Fruit fly (Drosophila melanogaster) whole organism, embryonic: ENCODE results near the gene Muc68Ca.

ENCODE experiments used
- B-H2 ChIP-seq: fragments of 200-800 bp; sonication (Bioruptor generic); optimal IDR thresholded peaks from 2 replicates; lab custom pipeline; 2018; ENCODE audit warnings: missing biosample characterization, mild to moderate bottlenecking, missing genetic modification characterization
- CG10321 ChIP-seq: fragments of 200-800 bp; sonication (Bioruptor generic); IDR thresholded peaks from 2 replicates; pipeline ENCODE4 v1.3.6; 2022; ENCODE audit warnings: missing biosample characterization, missing genetic modification characterization
- CG11398 ChIP-seq: fragments of 200-800 bp; sonication (Bioruptor generic); optimal IDR thresholded peaks from 2 replicates; lab custom pipeline; 2016; ENCODE audit warnings: missing biosample characterization, missing genetic modification characterization
- CG11560 ChIP-seq: fragments of 200-800 bp; sonication (Bioruptor generic); IDR thresholded peaks from 3 replicates; pipeline ENCODE4 v1.3.6; 2022; ENCODE audit warnings: missing biosample characterization, missing genetic modification characterization
- CG13296 ChIP-seq: fragments of 200-800 bp; sonication (Bioruptor generic); optimal IDR thresholded peaks from 3 replicates; lab custom pipeline; 2018; ENCODE audit warnings: missing biosample characterization, mild to moderate bottlenecking, missing genetic modification characterization
- CG15011 ChIP-seq: fragments of 200-800 bp; sonication (Bioruptor generic); optimal IDR thresholded peaks from 3 replicates; lab custom pipeline; 2018; ENCODE audit warnings: missing biosample characterization, mild to moderate bottlenecking, missing genetic modification characterization
- CG17328 ChIP-seq: fragments of 200-800 bp; sonication (Bioruptor generic); IDR thresholded peaks from 2 replicates; pipeline ENCODE4 v1.3.6; 2022; ENCODE audit warnings: missing biosample characterization, missing genetic modification characterization
- CG1792 ChIP-seq: fragments of 200-800 bp; sonication (Bioruptor generic); optimal IDR thresholded peaks from 2 replicates; lab custom pipeline; 2016; ENCODE audit warnings: missing biosample characterization, missing genetic modification characterization
- CG2116 ChIP-seq: fragments of 200-800 bp; sonication (Bioruptor generic); optimal IDR thresholded peaks from 3 replicates; lab custom pipeline; 2018; ENCODE audit warnings: missing biosample characterization, mild to moderate bottlenecking, missing genetic modification characterization
- CG2129 ChIP-seq: fragments of 200-800 bp; sonication (Bioruptor generic); IDR thresholded peaks from 2 replicates; pipeline ENCODE4 v1.3.6; 2022; ENCODE audit warnings: missing biosample characterization, missing genetic modification characterization; ENCODE audit not compliant: partially characterized antibody
- CG2202 ChIP-seq: fragments of 200-800 bp; sonication (Bioruptor generic); optimal IDR thresholded peaks from 2 replicates; lab custom pipeline; 2018; ENCODE audit warnings: missing biosample characterization, mild to moderate bottlenecking, missing genetic modification characterization
- CG30020 ChIP-seq: fragments of 200-800 bp; optimal IDR thresholded peaks from 2 replicates; lab custom pipeline; 2019; ENCODE audit warnings: missing biosample characterization, mild to moderate bottlenecking, missing genetic modification characterization, moderate library complexity
- CG33213 ChIP-seq: fragments of 200-800 bp; sonication (Bioruptor generic); optimal IDR thresholded peaks from 3 replicates; lab custom pipeline; 2016; ENCODE audit warnings: missing biosample characterization, missing genetic modification characterization
- CG34422 ChIP-seq: fragments of 200-800 bp; sonication (Bioruptor generic); IDR thresholded peaks from 3 replicates; pipeline ENCODE4 v1.3.6; 2022; ENCODE audit warnings: missing biosample characterization, missing genetic modification characterization
- CG3847 ChIP-seq: fragments of 200-800 bp; sonication (Bioruptor generic); IDR thresholded peaks from 2 replicates; pipeline ENCODE4 v1.3.6; 2022; ENCODE audit warnings: missing biosample characterization, missing genetic modification characterization
- CG42726 ChIP-seq: fragments of 200-800 bp; sonication (Bioruptor generic); IDR thresholded peaks from 2 replicates; pipeline ENCODE4 v1.3.6; 2022; ENCODE audit warnings: missing biosample characterization, missing genetic modification characterization; ENCODE audit not compliant: partially characterized antibody
- CG4328 ChIP-seq: fragments of 200-800 bp; sonication (Bioruptor generic); optimal IDR thresholded peaks from 3 replicates; lab custom pipeline; 2017; ENCODE audit warnings: missing biosample characterization, missing genetic modification reagents, missing genetic modification characterization
- CG4424 ChIP-seq: fragments of 200-800 bp; sonication (Bioruptor generic); optimal IDR thresholded peaks from 3 replicates; lab custom pipeline; 2016; ENCODE audit warnings: missing biosample characterization, missing genetic modification characterization
- CG6254 ChIP-seq: fragments of 200-800 bp; sonication (Bioruptor generic); optimal IDR thresholded peaks from 3 replicates; lab custom pipeline; 2017; ENCODE audit warnings: mild to moderate bottlenecking, missing biosample characterization, missing genetic modification reagents, missing genetic modification characterization
- CG6813 ChIP-seq: fragments of 200-800 bp; sonication (Bioruptor generic); optimal IDR thresholded peaks from 2 replicates; lab custom pipeline; 2017; ENCODE audit warnings: missing biosample characterization, missing genetic modification characterization, mild to moderate bottlenecking, moderate library complexity, missing genetic modification reagents
- CTCF ChIP-seq: fragments of 200-800 bp; sonication (Bioruptor generic); optimal IDR thresholded peaks from 2 replicates; lab custom pipeline; 2017; ENCODE audit warnings: missing biosample characterization, mild to moderate bottlenecking, missing genetic modification characterization, moderate library complexity
- CkIIα-i1 ChIP-seq: fragments of 200-800 bp; sonication (Bioruptor generic); IDR thresholded peaks from 2 replicates; pipeline ENCODE4 v1.3.6; 2022; ENCODE audit warnings: missing biosample characterization, missing genetic modification characterization
- ERR ChIP-seq: fragments of 200-800 bp; sonication (Bioruptor generic); optimal IDR thresholded peaks from 2 replicates; lab custom pipeline; 2016; ENCODE audit warnings: missing biosample characterization, missing genetic modification characterization
- H2.0 ChIP-seq: fragments of 200-800 bp; sonication (Bioruptor generic); IDR thresholded peaks from 2 replicates; pipeline ENCODE4 v1.3.6; 2022; ENCODE audit warnings: missing biosample characterization, missing genetic modification characterization
- HmgZ ChIP-seq: fragments of 200-800 bp; sonication (Bioruptor generic); optimal IDR thresholded peaks from 2 replicates; lab custom pipeline; 2018; ENCODE audit warnings: missing biosample characterization, mild to moderate bottlenecking, missing genetic modification characterization
- Hmr ChIP-seq: fragments of 200-800 bp; sonication (Bioruptor generic); optimal IDR thresholded peaks from 3 replicates; lab custom pipeline; 2017; ENCODE audit warnings: mild to moderate bottlenecking, missing biosample characterization, missing genetic modification reagents, missing genetic modification characterization
- Lim3 ChIP-seq: fragments of 200-800 bp; sonication (Bioruptor generic); IDR thresholded peaks from 2 replicates; pipeline ENCODE4 v1.3.6; 2022; ENCODE audit warnings: missing biosample characterization, missing genetic modification characterization
- NFAT ChIP-seq: fragments of 200-800 bp; sonication (Bioruptor generic); IDR thresholded peaks from 2 replicates; pipeline ENCODE4 v1.3.6; 2022; ENCODE audit warnings: missing biosample characterization, missing genetic modification characterization
- Nf-YC ChIP-seq: fragments of 200-800 bp; optimal IDR thresholded peaks from 3 replicates; lab custom pipeline; 2019; ENCODE audit warnings: missing biosample characterization, mild to moderate bottlenecking, missing genetic modification characterization, moderate library complexity
- Oaz ChIP-seq: fragments of 200-800 bp; sonication (Bioruptor generic); IDR thresholded peaks from 2 replicates; pipeline ENCODE4 v1.3.6; 2022; ENCODE audit warnings: missing biosample characterization, missing genetic modification characterization
- Rfx ChIP-seq: fragments of 200-800 bp; sonication (Bioruptor generic); IDR thresholded peaks from 2 replicates; pipeline ENCODE4 v1.3.6; 2022; ENCODE audit warnings: missing biosample characterization, missing genetic modification characterization
- Sox102F ChIP-seq: fragments of 200-800 bp; sonication (Bioruptor generic); optimal IDR thresholded peaks from 2 replicates; lab custom pipeline; 2018; ENCODE audit warnings: missing biosample characterization, mild to moderate bottlenecking, missing genetic modification characterization, moderate library complexity
- ac ChIP-seq: fragments of 200-800 bp; sonication (Bioruptor generic); optimal IDR thresholded peaks from 3 replicates; lab custom pipeline; 2017; ENCODE audit warnings: missing biosample characterization, mild to moderate bottlenecking, missing genetic modification characterization
- aop ChIP-seq: fragments of 200-800 bp; sonication (Bioruptor generic); IDR thresholded peaks from 2 replicates; pipeline ENCODE4 v1.3.6; 2022; ENCODE audit warnings: missing biosample characterization, missing genetic modification characterization
- ara ChIP-seq: fragments of 200-800 bp; sonication (Bioruptor generic); IDR thresholded peaks from 2 replicates; pipeline ENCODE4 v1.3.6; 2022; ENCODE audit warnings: missing biosample characterization, missing genetic modification characterization
- bab2 ChIP-seq: fragments of 200-800 bp; sonication (Bioruptor generic); optimal IDR thresholded peaks from 2 replicates; lab custom pipeline; 2016; ENCODE audit warnings: missing biosample characterization, missing genetic modification characterization
- da ChIP-seq: fragments of 200-800 bp; sonication (Bioruptor generic); optimal IDR thresholded peaks from 2 replicates; lab custom pipeline; 2016; ENCODE audit warnings: missing biosample characterization, missing genetic modification characterization
- eve ChIP-seq, 2 experiments: fragments of >200 bp; optimal IDR thresholded peaks; 2 replicates each; lab custom pipeline; 2017; ENCODE audit warnings: missing biosample characterization in 2 of 2, missing genetic modification characterization in 2 of 2
- eyg ChIP-seq: fragments of 200-800 bp; sonication (Bioruptor generic); optimal IDR thresholded peaks from 3 replicates; lab custom pipeline; 2016; ENCODE audit warnings: missing biosample characterization, missing genetic modification characterization
- h ChIP-seq: fragments of >200 bp; optimal IDR thresholded peaks from 2 replicates; lab custom pipeline; 2017
- her ChIP-seq: fragments of 200-800 bp; sonication (Bioruptor generic); optimal IDR thresholded peaks from 2 replicates; lab custom pipeline; 2016; ENCODE audit warnings: missing biosample characterization, missing genetic modification characterization
- knrl ChIP-seq: fragments of 200-800 bp; sonication (Bioruptor generic); IDR thresholded peaks from 3 replicates; pipeline ENCODE4 v1.3.6; 2022; ENCODE audit warnings: missing biosample characterization, missing genetic modification characterization; ENCODE audit not compliant: partially characterized antibody
- nmo ChIP-seq: fragments of 200-800 bp; sonication (Bioruptor generic); optimal IDR thresholded peaks from 2 replicates; lab custom pipeline; 2018; ENCODE audit warnings: missing biosample characterization, mild to moderate bottlenecking, missing genetic modification characterization, moderate library complexity
- pros ChIP-seq: fragments of 200-800 bp; sonication (Bioruptor generic); optimal IDR thresholded peaks from 3 replicates; lab custom pipeline; 2019; ENCODE audit warnings: missing biosample characterization, mild to moderate bottlenecking, missing genetic modification characterization, moderate library complexity
- pzg ChIP-seq: fragments of 200-800 bp; sonication (Bioruptor generic); optimal IDR thresholded peaks from 3 replicates; lab custom pipeline; 2018; ENCODE audit warnings: missing biosample characterization, mild to moderate bottlenecking, missing genetic modification characterization, moderate library complexity
- repo ChIP-seq: fragments of 200-800 bp; sonication (Bioruptor generic); optimal IDR thresholded peaks from 2 replicates; lab custom pipeline; 2016; ENCODE audit warnings: missing biosample characterization, missing genetic modification characterization
- sima ChIP-seq: fragments of 200-800 bp; sonication (Bioruptor generic); optimal IDR thresholded peaks from 2 replicates; lab custom pipeline; 2016; ENCODE audit warnings: missing biosample characterization, missing genetic modification characterization
- sug ChIP-seq: fragments of 200-800 bp; optimal IDR thresholded peaks from 2 replicates; lab custom pipeline; 2019; ENCODE audit warnings: missing biosample characterization, mild to moderate bottlenecking, missing genetic modification characterization, moderate library complexity
- toy ChIP-seq: fragments of 200-800 bp; sonication (Bioruptor generic); IDR thresholded peaks from 2 replicates; pipeline ENCODE4 v1.3.6; 2022; ENCODE audit warnings: missing biosample characterization, missing genetic modification characterization
- tup ChIP-seq: fragments of 200-800 bp; sonication (Bioruptor generic); optimal IDR thresholded peaks from 2 replicates; lab custom pipeline; 2016; ENCODE audit warnings: missing biosample characterization, mild to moderate bottlenecking, missing genetic modification characterization, moderate library complexity
- vvl ChIP-seq: fragments of 200-800 bp; sonication (Bioruptor generic); IDR thresholded peaks from 2 replicates; pipeline ENCODE4 v1.3.6; 2022; ENCODE audit warnings: missing biosample characterization, missing genetic modification characterization
- wek ChIP-seq: fragments of 200-800 bp; sonication (Bioruptor generic); optimal IDR thresholded peaks from 3 replicates; lab custom pipeline; 2018; ENCODE audit warnings: missing biosample characterization, mild to moderate bottlenecking, missing genetic modification characterization, moderate library complexity
- yki ChIP-seq: fragments of >200 bp; optimal IDR thresholded peaks from 3 replicates; lab custom pipeline; 2018
- zf30C ChIP-seq: fragments of 200-800 bp; sonication (Bioruptor generic); optimal IDR thresholded peaks from 3 replicates; lab custom pipeline; 2018; ENCODE audit warnings: missing biosample characterization, mild to moderate bottlenecking, missing genetic modification characterization

Muc68Ca gene

DNA sequence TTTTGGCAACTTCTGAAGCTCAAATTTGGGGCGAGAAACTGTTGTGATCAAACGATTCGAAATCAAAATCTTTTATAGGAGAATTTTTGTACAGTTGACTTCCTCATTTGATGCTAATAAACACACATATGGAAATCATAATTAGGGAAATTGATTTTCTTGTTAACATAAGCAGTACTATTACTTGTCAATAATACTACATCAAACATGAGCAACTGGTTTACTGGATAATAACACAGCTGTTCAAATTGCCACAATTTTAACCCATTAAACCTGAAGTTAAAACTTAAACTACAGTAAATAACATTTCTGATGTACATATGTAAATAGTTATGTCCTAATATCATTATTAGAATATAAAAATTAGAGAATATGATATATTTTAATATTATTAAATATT, 40.0 kb downstream of the Muc68Ca start, which contains the start of gene CG43390 (continued):
- TF ChIP-seq aop (GFP tag; lab: Robert Waterston, UW) (no peak), wek (GFP tag; lab: Kevin White, UChicago) (peak; percentile 48), pros (GFP tag; lab: Kevin White, UChicago) (no peak), Lim3 (no peak), CG4328 (no peak), sug (tag; lab: Kevin White, UChicago) (peak; percentile 39), CG34422 (no peak), ac (no peak), CG6254 (GFP tag; lab: Kevin White, UChicago) (no peak), Oaz (no peak), nmo (GFP tag; lab: Kevin White, UChicago) (no peak), Sox102F (GFP tag; lab: Kevin White, UChicago) (peak; percentile 31), CkIIα-i1 (GFP tag; lab: Robert Waterston, UW) (no peak), NFAT (GFP tag; lab: Robert Waterston, UW) (no peak; the same call in 1 of the 2 replicates), CG17328 (GFP tag; lab: Robert Waterston, UW) (no peak), CG2129 (GFP tag; lab: Robert Waterston, UW) (no peak), H2.0 (no peak), CG13296 (GFP tag; lab: Kevin White, UChicago) (no peak), CG11398 (GFP tag; lab: Kevin White, UChicago) (no peak), Nf-YC (tag; lab: Kevin White, UChicago) (no peak), CG15011 (peak; percentile 65), CG2202 (tag; lab: Kevin White, UChicago) (no peak), h (lab: Kevin White, UChicago) (no peak), da (GFP tag; lab: Kevin White, UChicago) (no peak), yki (lab: Kevin White, UChicago) (no peak), toy (no peak), CG42726 (GFP tag; lab: Robert Waterston, UW) (no peak), CG11560 (no peak), ara (GFP tag; lab: Robert Waterston, UW) (no peak), CG33213 (GFP tag; lab: Kevin White, UChicago) (no peak), knrl (no peak), pzg (GFP tag; lab: Kevin White, UChicago) (no peak), Rfx (GFP tag; lab: Robert Waterston, UW) (peak; percentile 77; the same call in 1 of the 2 replicates), CG3847 (no peak), CG4424 (GFP tag; lab: Kevin White, UChicago) (no peak), vvl (GFP tag; lab: Robert Waterston, UW) (no peak), eyg (GFP tag; lab: Kevin White, UChicago) (peak; percentile 12), her (GFP tag; lab: Kevin White, UChicago) (peak; percentile 16), sima (no peak), repo (GFP tag; lab: Kevin White, UChicago) (no peak), ERR (GFP tag; lab: Kevin White, UChicago) (no peak), bab2 (GFP tag; lab: Kevin White, UChicago) (peak; percentile 35), CG10321 (GFP tag; lab: Robert Waterston, UW) (no peak), HmgZ (tag; lab: Kevin White, UChicago) (peak; percentile 68), eve (GFP tag; optimal IDR thresholded peaks at IDR 0.05; lab: Kevin White, UChicago) (no peak), tup (GFP tag; lab: Kevin White, UChicago) (no peak), CG6813 (GFP tag; lab: Kevin White, UChicago) (peak; percentile 6), CG1792 (GFP tag; lab: Kevin White, UChicago) (peak; percentile 11), CG30020 (no peak), CTCF (no peak), CG2116 (GFP tag; lab: Kevin White, UChicago) (no peak), B-H2 (GFP tag; lab: Kevin White, UChicago) (peak; percentile 69), zf30C (GFP tag; lab: Kevin White, UChicago) (no peak), Hmr (peak; percentile 86)
